Fruit fly (Drosophila melanogaster) whole organism, embryonic: ENCODE results near the gene HUWE1.
A peak's percentile ranks its signal among the peaks of the same experiment; 100 is the strongest.

Experiments used
- CG1024 ChIP-seq: fragments of 200-800 bp; sonication (Bioruptor generic); IDR thresholded peaks from 2 replicates; pipeline ENCODE4 v1.3.6; 2022; ENCODE audit warnings: missing biosample characterization, missing genetic modification characterization
- CG10267 ChIP-seq: fragments of 200-800 bp; sonication (Bioruptor generic); optimal IDR thresholded peaks from 2 replicates; lab custom pipeline; 2018; ENCODE audit warnings: missing biosample characterization, mild to moderate bottlenecking, missing genetic modification characterization, moderate library complexity
- CG10321 ChIP-seq: fragments of 200-800 bp; sonication (Bioruptor generic); IDR thresholded peaks from 2 replicates; pipeline ENCODE4 v1.3.6; 2022; ENCODE audit warnings: missing biosample characterization, missing genetic modification characterization
- CG12155 ChIP-seq: fragments of 200-800 bp; sonication (Bioruptor generic); optimal IDR thresholded peaks from 3 replicates; lab custom pipeline; 2016; ENCODE audit warnings: missing biosample characterization, missing genetic modification characterization
- CG12219 ChIP-seq: fragments of 200-800 bp; sonication (Bioruptor generic); optimal IDR thresholded peaks from 3 replicates; lab custom pipeline; 2018; ENCODE audit warnings: missing biosample characterization, mild to moderate bottlenecking, missing genetic modification characterization
- CG12659 ChIP-seq: fragments of 200-800 bp; sonication (Bioruptor generic); optimal IDR thresholded peaks from 3 replicates; lab custom pipeline; 2017; ENCODE audit warnings: mild to moderate bottlenecking, missing biosample characterization, missing genetic modification reagents, missing genetic modification characterization
- CG13424 ChIP-seq: fragments of 200-800 bp; sonication (Bioruptor generic); optimal IDR thresholded peaks from 2 replicates; lab custom pipeline; 2019; ENCODE audit warnings: missing biosample characterization, mild to moderate bottlenecking, missing genetic modification characterization, moderate library complexity
- CG14710 ChIP-seq: fragments of 200-800 bp; sonication (Bioruptor generic); optimal IDR thresholded peaks from 3 replicates; lab custom pipeline; 2019; ENCODE audit warnings: missing biosample characterization, mild to moderate bottlenecking, missing genetic modification characterization, moderate library complexity
- CG15514 ChIP-seq: fragments of 200-800 bp; sonication (Bioruptor generic); optimal IDR thresholded peaks from 3 replicates; lab custom pipeline; 2017; ENCODE audit warnings: missing biosample characterization, missing genetic modification characterization, mild to moderate bottlenecking, moderate library complexity, missing genetic modification reagents
- CG15696 ChIP-seq: fragments of 200-800 bp; sonication (Bioruptor generic); optimal IDR thresholded peaks from 2 replicates; lab custom pipeline; 2019; ENCODE audit warnings: missing biosample characterization, mild to moderate bottlenecking, missing genetic modification characterization, moderate library complexity
- CG1603 ChIP-seq: fragments of 200-800 bp; sonication (Bioruptor generic); optimal IDR thresholded peaks from 2 replicates; lab custom pipeline; 2019; ENCODE audit warnings: missing biosample characterization, mild to moderate bottlenecking, missing genetic modification characterization, moderate library complexity
- CG16815 ChIP-seq: fragments of 200-800 bp; sonication (Bioruptor generic); optimal IDR thresholded peaks from 3 replicates; lab custom pipeline; 2017; ENCODE audit warnings: missing biosample characterization, mild to moderate bottlenecking, missing genetic modification characterization
- CG17829 ChIP-seq: fragments of 200-800 bp; optimal IDR thresholded peaks from 2 replicates; lab custom pipeline; 2019; ENCODE audit warnings: missing biosample characterization, mild to moderate bottlenecking, missing genetic modification characterization, moderate library complexity
- CG32532 ChIP-seq: fragments of 200-800 bp; sonication (Bioruptor generic); IDR thresholded peaks from 2 replicates; pipeline ENCODE4 v1.3.6; 2022; ENCODE audit warnings: missing biosample characterization, missing genetic modification characterization
- CG32772 ChIP-seq: fragments of 200-800 bp; sonication (Bioruptor generic); IDR thresholded peaks from 2 replicates; pipeline ENCODE4 v1.3.6; 2022; ENCODE audit warnings: missing biosample characterization, missing genetic modification characterization
- CG34422 ChIP-seq: fragments of 200-800 bp; sonication (Bioruptor generic); IDR thresholded peaks from 3 replicates; pipeline ENCODE4 v1.3.6; 2022; ENCODE audit warnings: missing biosample characterization, missing genetic modification characterization
- CG4617 ChIP-seq: fragments of 200-800 bp; sonication (Bioruptor generic); optimal IDR thresholded peaks from 3 replicates; lab custom pipeline; 2016; ENCODE audit warnings: missing biosample characterization, missing genetic modification characterization, borderline replicate concordance
- CG4854 ChIP-seq: fragments of 200-800 bp; sonication (Bioruptor generic); optimal IDR thresholded peaks from 2 replicates; lab custom pipeline; 2016; ENCODE audit warnings: missing biosample characterization, missing genetic modification characterization, inconsistent platforms
- CG7745 ChIP-seq: fragments of 200-800 bp; sonication (Bioruptor generic); optimal IDR thresholded peaks from 2 replicates; lab custom pipeline; 2018; ENCODE audit warnings: missing biosample characterization, mild to moderate bottlenecking, missing genetic modification characterization, moderate library complexity
- CG7786 ChIP-seq: fragments of 200-800 bp; sonication (Bioruptor generic); optimal IDR thresholded peaks from 2 replicates; lab custom pipeline; 2016; ENCODE audit warnings: missing biosample characterization, missing genetic modification characterization
- CG8359 ChIP-seq: fragments of 200-800 bp; sonication (Bioruptor generic); optimal IDR thresholded peaks from 2 replicates; lab custom pipeline; 2017; ENCODE audit warnings: missing biosample characterization, mild to moderate bottlenecking, missing genetic modification characterization, borderline replicate concordance
- CG8478 ChIP-seq: fragments of >200 bp; optimal IDR thresholded peaks from 2 replicates; lab custom pipeline; 2018
- CG9437 ChIP-seq: fragments of 200-800 bp; sonication (Bioruptor generic); optimal IDR thresholded peaks from 2 replicates; lab custom pipeline; 2018; ENCODE audit warnings: missing biosample characterization, mild to moderate bottlenecking, missing genetic modification characterization
- CG9876 ChIP-seq: fragments of 200-800 bp; sonication (Bioruptor generic); optimal IDR thresholded peaks from 2 replicates; lab custom pipeline; 2016; ENCODE audit warnings: missing biosample characterization, missing genetic modification characterization
- CG9932 ChIP-seq: fragments of 200-800 bp; sonication (Bioruptor generic); IDR thresholded peaks from 2 replicates; pipeline ENCODE4 v1.3.6; 2022; ENCODE audit warnings: missing biosample characterization, missing genetic modification characterization
- Dp ChIP-seq: fragments of 200-800 bp; sonication (Bioruptor generic); optimal IDR thresholded peaks from 2 replicates; lab custom pipeline; 2018; ENCODE audit warnings: missing biosample characterization, mild to moderate bottlenecking, missing genetic modification characterization, moderate library complexity
- E2f1 ChIP-seq: fragments of 200-800 bp; sonication (Bioruptor generic); IDR thresholded peaks from 2 replicates; pipeline ENCODE4 v1.3.6; 2022; ENCODE audit warnings: missing biosample characterization, missing genetic modification characterization
- Ets65A ChIP-seq: fragments of 200-800 bp; sonication (Bioruptor generic); peaks from one replicate; lab custom pipeline; 2016; ENCODE audit warnings: missing biosample characterization, missing genetic modification characterization
- MESR4 ChIP-seq: fragments of 200-800 bp; sonication (Bioruptor generic); optimal IDR thresholded peaks from 2 replicates; lab custom pipeline; 2018; ENCODE audit warnings: missing biosample characterization, mild to moderate bottlenecking, missing genetic modification characterization, moderate library complexity
- Med ChIP-seq: fragments of 200-800 bp; sonication (Bioruptor generic); peaks from one replicate; lab custom pipeline; 2016; ENCODE audit warnings: missing biosample characterization, missing genetic modification characterization, mild to moderate bottlenecking, inconsistent platforms, moderate library complexity
- NFAT ChIP-seq: fragments of 200-800 bp; sonication (Bioruptor generic); IDR thresholded peaks from 2 replicates; pipeline ENCODE4 v1.3.6; 2022; ENCODE audit warnings: missing biosample characterization, missing genetic modification characterization
- Nf-YC ChIP-seq: fragments of 200-800 bp; optimal IDR thresholded peaks from 3 replicates; lab custom pipeline; 2019; ENCODE audit warnings: missing biosample characterization, mild to moderate bottlenecking, missing genetic modification characterization, moderate library complexity
- Rfx ChIP-seq: fragments of 200-800 bp; sonication (Bioruptor generic); IDR thresholded peaks from 2 replicates; pipeline ENCODE4 v1.3.6; 2022; ENCODE audit warnings: missing biosample characterization, missing genetic modification characterization
- YL-1 ChIP-seq: fragments of 200-800 bp; sonication (Bioruptor generic); optimal IDR thresholded peaks from 3 replicates; lab custom pipeline; 2017; ENCODE audit warnings: missing biosample characterization, mild to moderate bottlenecking, missing genetic modification characterization
- amos ChIP-seq: fragments of 200-800 bp; sonication (Bioruptor generic); IDR thresholded peaks from 2 replicates; pipeline ENCODE4 v1.3.6; 2022; ENCODE audit warnings: missing biosample characterization, missing genetic modification characterization; ENCODE audit not compliant: partially characterized antibody
- bbx ChIP-seq: fragments of 200-800 bp; sonication (Bioruptor generic); IDR thresholded peaks from 2 replicates; pipeline ENCODE4 v1.3.6; 2022; ENCODE audit warnings: missing biosample characterization, missing genetic modification characterization; ENCODE audit not compliant: partially characterized antibody
- caup ChIP-seq: fragments of 200-800 bp; sonication (Bioruptor generic); optimal IDR thresholded peaks from 3 replicates; lab custom pipeline; 2017; ENCODE audit warnings: missing biosample characterization, mild to moderate bottlenecking, missing genetic modification characterization, moderate library complexity; ENCODE audit not compliant: severe bottlenecking
- cwo ChIP-seq: fragments of 200-800 bp; sonication (Bioruptor generic); optimal IDR thresholded peaks from 3 replicates; lab custom pipeline; 2017; ENCODE audit warnings: missing biosample characterization, missing genetic modification characterization, mild to moderate bottlenecking, moderate library complexity, missing genetic modification reagents
- fd102C ChIP-seq: fragments of 200-800 bp; sonication (Bioruptor generic); optimal IDR thresholded peaks from 2 replicates; lab custom pipeline; 2018; ENCODE audit warnings: missing biosample characterization, mild to moderate bottlenecking, missing genetic modification characterization, moderate library complexity
- fru ChIP-seq: fragments of >200 bp; optimal IDR thresholded peaks from 2 replicates; lab custom pipeline; 2017
- kay ChIP-seq: fragments of 200-800 bp; sonication (Bioruptor generic); optimal IDR thresholded peaks from 2 replicates; lab custom pipeline; 2016; ENCODE audit warnings: missing biosample characterization, missing genetic modification characterization
- knrl ChIP-seq: fragments of 200-800 bp; sonication (Bioruptor generic); IDR thresholded peaks from 3 replicates; pipeline ENCODE4 v1.3.6; 2022; ENCODE audit warnings: missing biosample characterization, missing genetic modification characterization; ENCODE audit not compliant: partially characterized antibody
- nau ChIP-seq: fragments of 200-800 bp; sonication (Bioruptor generic); optimal IDR thresholded peaks from 3 replicates; lab custom pipeline; 2017; ENCODE audit warnings: missing biosample characterization, mild to moderate bottlenecking, missing genetic modification characterization, missing genetic modification reagents
- nmo ChIP-seq: fragments of 200-800 bp; sonication (Bioruptor generic); optimal IDR thresholded peaks from 2 replicates; lab custom pipeline; 2018; ENCODE audit warnings: missing biosample characterization, mild to moderate bottlenecking, missing genetic modification characterization, moderate library complexity
- onecut ChIP-seq: fragments of 200-800 bp; sonication (Bioruptor generic); IDR thresholded peaks from 2 replicates; pipeline ENCODE4 v1.3.6; 2022; ENCODE audit warnings: missing biosample characterization, missing genetic modification characterization
- sug ChIP-seq: fragments of 200-800 bp; optimal IDR thresholded peaks from 2 replicates; lab custom pipeline; 2019; ENCODE audit warnings: missing biosample characterization, mild to moderate bottlenecking, missing genetic modification characterization, moderate library complexity
- tna ChIP-seq: fragments of 200-800 bp; sonication (Bioruptor generic); IDR thresholded peaks from 2 replicates; pipeline ENCODE4 v1.3.6; 2022; ENCODE audit warnings: missing biosample characterization, missing genetic modification characterization; ENCODE audit not compliant: partially characterized antibody
- trem ChIP-seq: fragments of 200-800 bp; optimal IDR thresholded peaks from 3 replicates; lab custom pipeline; 2019; ENCODE audit warnings: missing biosample characterization, mild to moderate bottlenecking, missing genetic modification characterization, moderate library complexity
- tx ChIP-seq: fragments of 200-800 bp; sonication (Bioruptor generic); optimal IDR thresholded peaks from 2 replicates; lab custom pipeline; 2016; ENCODE audit warnings: missing biosample characterization, missing genetic modification characterization

The HUWE1 gene

DNA sequence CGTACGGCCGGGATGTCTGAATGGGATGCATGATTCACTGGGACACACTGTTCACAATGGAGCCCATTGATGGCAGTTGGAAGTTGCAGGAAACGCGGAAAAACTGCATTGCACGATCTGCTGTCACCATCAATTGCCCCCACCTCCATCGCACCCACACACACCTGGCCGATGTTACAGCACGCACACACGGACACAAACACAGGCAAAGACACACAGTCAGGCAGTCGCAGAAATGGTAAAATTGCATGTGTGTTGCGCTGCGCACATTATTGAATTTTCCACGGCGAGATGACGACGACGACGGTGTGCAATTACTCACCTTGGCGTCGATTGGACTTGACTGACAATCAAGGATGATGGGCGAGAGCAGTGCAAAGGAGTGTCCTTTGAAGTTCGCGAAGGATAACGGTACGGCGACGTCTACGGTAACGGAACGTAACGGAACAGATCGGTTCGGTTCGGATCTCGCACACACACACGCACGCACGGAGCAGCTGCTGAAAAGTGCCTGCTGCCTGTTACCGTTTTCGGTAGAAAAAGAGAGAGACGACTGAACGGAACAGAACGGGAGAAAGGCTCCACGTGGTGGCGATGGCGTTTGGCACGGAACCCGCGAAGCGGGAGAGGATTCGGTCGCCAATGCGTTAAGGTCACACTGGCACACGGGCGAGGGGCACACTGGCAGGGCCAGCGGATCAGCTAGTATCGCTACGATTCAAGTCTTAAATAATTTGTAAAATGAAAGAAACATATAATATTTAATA, 2.3 kb upstream of the HUWE1 start, which contains the start of the genes CG9281 and CG15601 (continued):
- no peak for TF ChIP-seq CG13424 (tag; lab: Kevin White, UChicago)
- peak; percentile 53 for TF ChIP-seq CG15514
- TF ChIP-seq CG34422, result peak; percentile 53; the same call in 1 of the 3 replicates
- peak; percentile 52 for TF ChIP-seq CG1603 (tag; lab: Kevin White, UChicago)
- TF ChIP-seq CG4854 (GFP tag; lab: Kevin White, UChicago), result no peak
- peak; percentile 9 for TF ChIP-seq sug (tag; lab: Kevin White, UChicago)
- peak; percentile 54 for TF ChIP-seq CG12659 (GFP tag; lab: Kevin White, UChicago)
- no peak for TF ChIP-seq CG15696 (tag; lab: Kevin White, UChicago)
- peak; percentile 77 for TF ChIP-seq MESR4 (GFP tag; lab: Kevin White, UChicago)
- TF ChIP-seq onecut (GFP tag; lab: Robert Waterston, UW), result peak; percentile 86
- TF ChIP-seq nau (GFP tag; lab: Kevin White, UChicago), result no peak
- TF ChIP-seq CG8359 (GFP tag; lab: Kevin White, UChicago), result no peak
- TF ChIP-seq YL-1, result peak; percentile 77
- TF ChIP-seq amos, result peak; percentile 50
- no peak for TF ChIP-seq fd102C (GFP tag; lab: Kevin White, UChicago)
- peak; percentile 43; the same call in 1 of the 2 replicates for TF ChIP-seq E2f1 (GFP tag; lab: Robert Waterston, UW)
- TF ChIP-seq nmo (GFP tag; lab: Kevin White, UChicago), result peak; percentile 42
- TF ChIP-seq CG9437 (GFP tag; lab: Kevin White, UChicago), result peak; percentile 66
- no peak for TF ChIP-seq CG12155 (GFP tag; lab: Kevin White, UChicago)
- peak; percentile 32 for TF ChIP-seq Ets65A (GFP tag; lab: Kevin White, UChicago)
- peak; percentile 19; the same call in 1 of the 2 replicates for TF ChIP-seq bbx (GFP tag; lab: Robert Waterston, UW)
- TF ChIP-seq CG32532 (GFP tag; lab: Robert Waterston, UW), result no peak
- TF ChIP-seq cwo (GFP tag; lab: Kevin White, UChicago), result peak; percentile 7
- TF ChIP-seq Rfx (GFP tag; lab: Robert Waterston, UW), result peak; percentile 45
- no peak for TF ChIP-seq CG7745
- TF ChIP-seq caup (GFP tag; lab: Kevin White, UChicago), result peak; percentile 39
- no peak for TF ChIP-seq fru
- TF ChIP-seq CG7786, result no peak
- no peak for TF ChIP-seq kay (GFP tag; lab: Kevin White, UChicago)
- TF ChIP-seq Med (GFP tag; lab: Kevin White, UChicago), result peak; percentile 80
- TF ChIP-seq CG17829, result peak; percentile 21
- peak; percentile 48 for TF ChIP-seq trem (tag; lab: Kevin White, UChicago)
- no peak for TF ChIP-seq CG12219 (GFP tag; lab: Kevin White, UChicago)
- peak; percentile 49 for TF ChIP-seq CG4617
- peak; percentile 24 for TF ChIP-seq Nf-YC
- peak; percentile 33 for TF ChIP-seq CG9932
- peak; percentile 42; the same call in 1 of the 2 replicates for TF ChIP-seq NFAT (GFP tag; lab: Robert Waterston, UW)
- peak; percentile 35 for TF ChIP-seq CG10267
- TF ChIP-seq CG14710 (tag; lab: Kevin White, UChicago), result peak; percentile 89
- TF ChIP-seq tx (GFP tag; lab: Kevin White, UChicago), result no peak
- TF ChIP-seq CG32772 (GFP tag; lab: Robert Waterston, UW), result no peak
- TF ChIP-seq Dp (GFP tag; lab: Kevin White, UChicago), result peak; percentile 38
- peak; percentile 48; the same call in 1 of the 3 replicates for TF ChIP-seq knrl (GFP tag; lab: Robert Waterston, UW)
- TF ChIP-seq CG9876 (GFP tag; lab: Kevin White, UChicago), result no peak
- TF ChIP-seq CG1024 (GFP tag; lab: Robert Waterston, UW), result no peak
- no peak for TF ChIP-seq tna (GFP tag; lab: Robert Waterston, UW)
- no peak for TF ChIP-seq CG10321 (GFP tag; lab: Robert Waterston, UW)
- TF ChIP-seq CG8478, result peak; percentile 93
- no peak for TF ChIP-seq CG16815 (GFP tag; lab: Kevin White, UChicago)
